Worm (Caenorhabditis elegans): ENCODE results near the gene sas-7.

DNA sequence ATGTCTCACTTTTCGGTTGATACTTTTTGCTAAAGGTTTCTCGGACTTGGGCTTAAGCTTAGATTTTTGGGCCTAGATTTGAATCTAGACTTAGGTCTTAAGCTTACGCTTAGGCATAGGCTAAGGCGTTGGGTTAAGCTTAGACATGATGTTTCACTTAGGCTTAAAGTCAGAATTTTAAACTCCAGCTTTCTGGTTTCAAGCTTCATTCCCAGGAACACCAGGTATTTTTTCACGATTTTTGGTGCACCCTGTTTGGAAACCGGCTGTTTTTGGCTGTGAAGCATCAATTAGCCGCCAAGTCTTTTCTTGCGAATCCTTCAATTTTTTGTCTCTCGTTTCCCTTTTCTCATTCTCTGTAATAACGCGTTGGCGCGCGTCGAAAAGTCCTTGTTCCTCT, 53.0 kb downstream of the sas-7 start:
- TF ChIP-seq ztf-4 (tag; optimal IDR thresholded peaks at IDR 0.05) (no peak), jun-1 (tag; optimal IDR thresholded peaks at IDR 0.05) (no peak), nhr-84 (tag; optimal IDR thresholded peaks at IDR 0.05) (no peak), aly-2 (tag; optimal IDR thresholded peaks at IDR 0.05) (no peak), ztf-11 (tag; optimal IDR thresholded peaks at IDR 0.05) (no peak), fos-1 (tag; optimal IDR thresholded peaks at IDR 0.05) (no peak), hlh-4 (tag; optimal IDR thresholded peaks at IDR 0.05) (no peak), nhr-47 (tag; optimal IDR thresholded peaks at IDR 0.05) (no peak), ama-1 (optimal IDR thresholded peaks at IDR 0.05) (no peak), ceh-82 (tag; optimal IDR thresholded peaks at IDR 0.05) (no peak), unc-62 (GFP tag; optimal IDR thresholded peaks at IDR 0.05) (no peak), egl-27 (tag; optimal IDR thresholded peaks at IDR 0.05) (no peak), nhr-28 (tag; optimal IDR thresholded peaks at IDR 0.05) (no peak)
